Fruit fly (Drosophila melanogaster) whole organism, embryonic: Measurements from ENCODE around the gene Ir76b.

Experiments used
- B-H1 ChIP-seq: fragments of 200-800 bp; sonication (Bioruptor generic); IDR thresholded peaks from 3 replicates; pipeline ENCODE4 v1.3.6; 2022; ENCODE audit warnings: missing biosample characterization, missing genetic modification characterization
- CG12104 ChIP-seq: fragments of 200-800 bp; sonication (Bioruptor generic); optimal IDR thresholded peaks from 3 replicates; lab custom pipeline; 2016; ENCODE audit warnings: missing biosample characterization, missing genetic modification characterization
- CG13894 ChIP-seq: fragments of 200-800 bp; sonication (Bioruptor generic); optimal IDR thresholded peaks from 3 replicates; lab custom pipeline; 2018; ENCODE audit warnings: missing biosample characterization, mild to moderate bottlenecking, missing genetic modification characterization, moderate library complexity
- CG7839 ChIP-seq: fragments of 200-800 bp; sonication (Bioruptor generic); optimal IDR thresholded peaks from 3 replicates; lab custom pipeline; 2018; ENCODE audit warnings: missing biosample characterization, mild to moderate bottlenecking, missing genetic modification characterization, moderate library complexity
- E2f1 ChIP-seq: fragments of 200-800 bp; sonication (Bioruptor generic); IDR thresholded peaks from 2 replicates; pipeline ENCODE4 v1.3.6; 2022; ENCODE audit warnings: missing biosample characterization, missing genetic modification characterization
- Eip74EF ChIP-seq, 2 experiments: fragments of 200-800 bp in 1 of 2; fragments of >200 bp in 1 of 2; sonication (Bioruptor generic) in 1 of 2; optimal IDR thresholded peaks; 2 replicates each; lab custom pipeline; 2017 to 2019; ENCODE audit warnings: missing biosample characterization in 2 of 2, missing genetic modification characterization in 2 of 2, mild to moderate bottlenecking in 1 of 2, moderate library complexity in 1 of 2
- Hsf ChIP-seq: fragments of 200-800 bp; sonication (Bioruptor generic); optimal IDR thresholded peaks from 3 replicates; lab custom pipeline; 2016; ENCODE audit warnings: missing biosample characterization, missing genetic modification characterization
- Ravus ChIP-seq: fragments of 200-800 bp; sonication (Bioruptor generic); IDR thresholded peaks from 2 replicates; pipeline ENCODE4 v1.3.6; 2022; ENCODE audit warnings: missing biosample characterization, missing genetic modification characterization
- Side ChIP-seq: fragments of 200-800 bp; sonication (Bioruptor generic); optimal IDR thresholded peaks from 2 replicates; lab custom pipeline; 2016; ENCODE audit warnings: missing biosample characterization, missing genetic modification characterization
- ap ChIP-seq: fragments of 200-800 bp; sonication (Bioruptor generic); IDR thresholded peaks from 2 replicates; pipeline ENCODE4 v1.3.6; 2022; ENCODE audit warnings: missing biosample characterization, missing genetic modification characterization
- emc ChIP-seq: fragments of 200-800 bp; sonication (Bioruptor generic); optimal IDR thresholded peaks from 2 replicates; lab custom pipeline; 2016; ENCODE audit warnings: missing biosample characterization, missing genetic modification characterization
- h ChIP-seq: fragments of >200 bp; optimal IDR thresholded peaks from 2 replicates; lab custom pipeline; 2017
- hb ChIP-seq: fragments of 200-800 bp; sonication (Bioruptor generic); IDR thresholded peaks from 3 replicates; pipeline ENCODE4 v1.3.6; 2022; ENCODE audit warnings: missing biosample characterization, missing genetic modification characterization; ENCODE audit not compliant: partially characterized antibody

dm6 chr3L:20085035-20085434 lies 26.3 kb downstream of the Ir76b start:
- TF ChIP-seq ap (GFP tag; lab: Robert Waterston, UW) (no peak), CG13894 (no peak), Eip74EF (GFP tag; optimal IDR thresholded peaks at IDR 0.05; lab: Kevin White, UChicago) (no peak), Hsf (GFP tag; lab: Kevin White, UChicago) (no peak), E2f1 (GFP tag; lab: Robert Waterston, UW) (no peak), CG7839 (tag; lab: Kevin White, UChicago) (no peak), Ravus (no peak), emc (GFP tag; lab: Kevin White, UChicago) (no peak), Side (no peak), CG12104 (no peak), hb (GFP tag; lab: Robert Waterston, UW) (no peak), h (lab: Kevin White, UChicago) (no peak), B-H1 (GFP tag; lab: Robert Waterston, UW) (no peak)
